Worm (Caenorhabditis elegans) whole organism, L4 larva: ENCODE measurements around the gene far-8.

Experiments
- D1046.2 ChIP-seq: fragments of 200-800 bp; sonication (Bioruptor generic); IDR thresholded peaks from 2 replicates; pipeline ENCODE4 v1.3.6; 2022; ENCODE audit warnings: missing genetic modification characterization, missing compliant biosample characterization
- F10B5.3 ChIP-seq: sonication (generic microtip); optimal IDR thresholded peaks from 2 replicates; lab custom pipeline; 2016; ENCODE audit warnings: mild to moderate bottlenecking, missing genetic modification characterization, missing compliant biosample characterization
- F37D6.2 ChIP-seq: sonication (generic microtip); optimal IDR thresholded peaks from 2 replicates; lab custom pipeline; 2016; ENCODE audit warnings: mild to moderate bottlenecking, missing genetic modification characterization, missing compliant biosample characterization
- Y5F2A.4 ChIP-seq: fragments of 200-800 bp; sonication (Bioruptor generic); optimal IDR thresholded peaks from 2 replicates; lab custom pipeline; 2018; ENCODE audit warnings: mild to moderate bottlenecking, missing genetic modification characterization, missing compliant biosample characterization
- attf-4 ChIP-seq: sonication (generic microtip); optimal IDR thresholded peaks from 3 replicates; lab custom pipeline; 2017; ENCODE audit warnings: missing biosample characterization, missing genetic modification characterization
- ceh-20 ChIP-seq: fragments of 200-800 bp; sonication (Bioruptor generic); IDR thresholded peaks from 2 replicates; pipeline ENCODE4 v1.3.6; 2022; ENCODE audit warnings: missing genetic modification reagents, missing genetic modification characterization, missing compliant biosample characterization
- ceh-28 ChIP-seq: fragments of 150-350 bp; optimal IDR thresholded peaks from 2 replicates; lab custom pipeline; 2014; ENCODE audit warnings: missing biosample characterization, missing genetic modification reagents, missing genetic modification characterization
- cey-2 ChIP-seq: sonication (generic microtip); optimal IDR thresholded peaks from 3 replicates; lab custom pipeline; 2017; ENCODE audit warnings: missing genetic modification characterization, mild to moderate bottlenecking, missing compliant biosample characterization, antibody characterized with exemption, borderline replicate concordance; ENCODE audit not compliant: insufficient read depth
- daf-12 ChIP-seq: fragments of 150-350 bp; optimal IDR thresholded peaks from 2 replicates; lab custom pipeline; 2014; ENCODE audit warnings: missing biosample characterization, missing genetic modification reagents, missing genetic modification characterization
- dpl-1 ChIP-seq: fragments of 150-350 bp; optimal IDR thresholded peaks from 2 replicates; lab custom pipeline; 2014; ENCODE audit warnings: missing biosample characterization, missing genetic modification reagents, missing genetic modification characterization
- duxl-1 ChIP-seq: sonication (generic microtip); optimal IDR thresholded peaks from 2 replicates; lab custom pipeline; 2016; ENCODE audit warnings: mild to moderate bottlenecking, missing genetic modification characterization, moderate library complexity, missing compliant biosample characterization; ENCODE audit not compliant: poor library complexity
- dve-1 ChIP-seq: sonication (generic microtip); optimal IDR thresholded peaks from 2 replicates; lab custom pipeline; 2017; ENCODE audit warnings: antibody characterized with exemption, mild to moderate bottlenecking, missing genetic modification characterization, missing compliant biosample characterization; ENCODE audit not compliant: insufficient read depth
- hlh-30 ChIP-seq: sonication (generic microtip); optimal IDR thresholded peaks from 2 replicates; lab custom pipeline; 2017; ENCODE audit warnings: antibody characterized with exemption, mild to moderate bottlenecking, missing genetic modification characterization, missing compliant biosample characterization; ENCODE audit not compliant: insufficient read depth
- hmg-1.1 ChIP-seq: fragments of 200-800 bp; sonication (Bioruptor generic); IDR thresholded peaks from 2 replicates; pipeline ENCODE4 v1.3.6; 2022; ENCODE audit warnings: missing genetic modification reagents, missing genetic modification characterization, missing compliant biosample characterization
- lin-1 ChIP-seq: fragments of 200-800 bp; sonication (Bioruptor generic); IDR thresholded peaks from 2 replicates; pipeline ENCODE4 v1.3.6; 2022; ENCODE audit warnings: missing genetic modification reagents, missing genetic modification characterization, missing compliant biosample characterization
- lin-13 ChIP-seq: fragments of 150-350 bp; optimal IDR thresholded peaks from 2 replicates; lab custom pipeline; 2014; ENCODE audit warnings: missing biosample characterization, missing genetic modification reagents, missing genetic modification characterization
- lin-15B ChIP-seq: fragments of 150-350 bp; sonication (generic microtip); optimal IDR thresholded peaks from 3 replicates; lab custom pipeline; 2014; ENCODE audit warnings: missing biosample characterization, missing genetic modification characterization
- lin-38 ChIP-seq: fragments of 200-800 bp; sonication (Bioruptor generic); IDR thresholded peaks from 2 replicates; pipeline ENCODE4 v1.3.6; 2022; ENCODE audit warnings: missing genetic modification reagents, missing genetic modification characterization, missing compliant biosample characterization
- madf-5 ChIP-seq, 2 experiments: fragments of 200-800 bp; sonication (Bioruptor generic); IDR thresholded peaks; 2 replicates each; pipeline ENCODE4 v1.3.6; 2022; ENCODE audit warnings: missing compliant biosample characterization in 2 of 2, missing genetic modification characterization in 2 of 2
- mdl-1 ChIP-seq, 2 experiments: fragments of 150-350 bp in 1 of 2; sonication (generic microtip) in 1 of 2; optimal IDR thresholded peaks; 2 replicates each; lab custom pipeline; 2014 to 2017; ENCODE audit warnings: missing biosample characterization in 2 of 2, missing genetic modification characterization in 2 of 2
- mdt-29 ChIP-seq: fragments of 200-800 bp; sonication (Bioruptor generic); IDR thresholded peaks from 2 replicates; pipeline ENCODE4 v1.3.6; 2022; ENCODE audit warnings: missing genetic modification reagents, missing genetic modification characterization, missing compliant biosample characterization
- mes-2 ChIP-seq: sonication (generic microtip); optimal IDR thresholded peaks from 2 replicates; lab custom pipeline; 2016; ENCODE audit warnings: missing genotype, mild to moderate bottlenecking, missing genetic modification characterization, missing compliant biosample characterization; ENCODE audit not compliant: poor library complexity, severe bottlenecking
- mxl-3 ChIP-seq: fragments of 200-800 bp; sonication (Bioruptor generic); optimal IDR thresholded peaks from 2 replicates; lab custom pipeline; 2018; ENCODE audit warnings: mild to moderate bottlenecking, missing genetic modification characterization, missing compliant biosample characterization
- nhr-102 ChIP-seq: sonication (generic microtip); optimal IDR thresholded peaks from 2 replicates; lab custom pipeline; 2016; ENCODE audit warnings: mild to moderate bottlenecking, missing genetic modification characterization, moderate library complexity, missing compliant biosample characterization
- nhr-111 ChIP-seq: fragments of 200-800 bp; sonication (Bioruptor generic); optimal IDR thresholded peaks from 2 replicates; lab custom pipeline; 2018; ENCODE audit warnings: mild to moderate bottlenecking, missing genetic modification characterization, missing compliant biosample characterization
- nhr-28 ChIP-seq: fragments of 150-350 bp; optimal IDR thresholded peaks from 2 replicates; lab custom pipeline; 2014; ENCODE audit warnings: missing biosample characterization, missing genetic modification characterization
- nhr-42 ChIP-seq: fragments of 200-800 bp; sonication (Bioruptor generic); IDR thresholded peaks from 2 replicates; pipeline ENCODE4 v1.3.6; 2022; ENCODE audit warnings: missing genetic modification characterization, missing compliant biosample characterization
- nhr-48 ChIP-seq: sonication (generic microtip); optimal IDR thresholded peaks from 2 replicates; lab custom pipeline; 2016; ENCODE audit warnings: mild to moderate bottlenecking, missing genetic modification characterization, missing compliant biosample characterization
- nhr-6 ChIP-seq: fragments of 150-350 bp; optimal IDR thresholded peaks from 2 replicates; lab custom pipeline; 2014; ENCODE audit warnings: missing biosample characterization, missing genetic modification characterization
- pha-4 ChIP-seq, 2 experiments: fragments of 150-350 bp in 1 of 2; fragments of 200-800 bp in 1 of 2; sonication (Bioruptor generic) in 1 of 2; IDR thresholded peaks in 1 of 2; optimal IDR thresholded peaks in 1 of 2; 2 replicates each; pipeline versions ENCODE4 v1.3.6 to Lab custom; 2014 to 2022; ENCODE audit warnings: missing genetic modification characterization in 2 of 2, missing genetic modification reagents in 2 of 2, missing biosample characterization in 1 of 2, missing compliant biosample characterization in 1 of 2
- saeg-2 ChIP-seq: fragments of 200-800 bp; sonication (Bioruptor generic); IDR thresholded peaks from 2 replicates; pipeline ENCODE4 v1.3.6; 2022; ENCODE audit warnings: missing genetic modification reagents, missing genetic modification characterization, missing compliant biosample characterization
- set-16 ChIP-seq: fragments of 200-800 bp; sonication (Bioruptor generic); IDR thresholded peaks from 2 replicates; pipeline ENCODE4 v1.3.6; 2022; ENCODE audit warnings: missing genetic modification reagents, missing genetic modification characterization, missing compliant biosample characterization
- spr-1 ChIP-seq: sonication (generic microtip); optimal IDR thresholded peaks from 2 replicates; lab custom pipeline; 2016; ENCODE audit warnings: mild to moderate bottlenecking, missing genetic modification characterization, missing compliant biosample characterization
- spr-3 ChIP-seq: fragments of 200-800 bp; sonication (Bioruptor generic); optimal IDR thresholded peaks from 2 replicates; lab custom pipeline; 2018; ENCODE audit warnings: mild to moderate bottlenecking, missing genetic modification characterization, missing compliant biosample characterization
- tag-97 ChIP-seq: fragments of 200-800 bp; sonication (Bioruptor generic); IDR thresholded peaks from 2 replicates; pipeline ENCODE4 v1.3.6; 2022; ENCODE audit warnings: missing genetic modification characterization, missing compliant biosample characterization
- tra-1 ChIP-seq: fragments of 200-800 bp; sonication (Bioruptor generic); IDR thresholded peaks from 2 replicates; pipeline ENCODE4 v1.3.6; 2022; ENCODE audit warnings: missing genetic modification reagents, missing genetic modification characterization, missing compliant biosample characterization
- unc-39 ChIP-seq: sonication (generic microtip); optimal IDR thresholded peaks from 2 replicates; lab custom pipeline; 2017; ENCODE audit warnings: missing biosample characterization, missing genetic modification characterization
- unc-62 ChIP-seq, 3 experiments: fragments of 150-350 bp in 1 of 3; sonication (generic microtip); optimal IDR thresholded peaks in 2 of 3; peaks in 1 of 3; 1 replicate in 1 of 3; 2 replicates in 2 of 3; lab custom pipeline; 2014 to 2017; ENCODE audit warnings: missing biosample characterization in 3 of 3, missing genetic modification characterization in 3 of 3, missing genetic modification reagents in 3 of 3, missing genotype in 1 of 3
- vab-7 ChIP-seq: fragments of 200-800 bp; sonication (Bioruptor generic); IDR thresholded peaks from 2 replicates; pipeline ENCODE4 v1.3.6; 2022; ENCODE audit warnings: missing genetic modification reagents, missing genetic modification characterization, missing compliant biosample characterization
- zfp-2 ChIP-seq: sonication (generic microtip); optimal IDR thresholded peaks from 2 replicates; lab custom pipeline; 2016; ENCODE audit warnings: mild to moderate bottlenecking, missing genetic modification characterization, missing compliant biosample characterization
- ztf-11 ChIP-seq: fragments of 150-350 bp; optimal IDR thresholded peaks from 2 replicates; lab custom pipeline; 2014; ENCODE audit warnings: missing biosample characterization, missing genetic modification characterization
- ztf-7 ChIP-seq: fragments of 150-350 bp; optimal IDR thresholded peaks from 2 replicates; lab custom pipeline; 2014; ENCODE audit warnings: missing biosample characterization, missing genetic modification characterization

The far-8 gene

ce11 chrIII:835713-836278 lies 6.9 kb upstream of the far-8 start (continued):
- TF ChIP-seq F10B5.3 (tag; lab: Kevin White, UChicago) (peak; percentile 16), vab-7 (peak; percentile 93; the same call in 1 of the 2 replicates), nhr-111 (GFP tag; lab: Kevin White, UChicago) (peak; percentile 99), attf-4 (tag; lab: Kevin White, UChicago) (no peak), ceh-28 (tag; lab: Kevin White, UChicago) (no peak), F37D6.2 (tag; lab: Kevin White, UChicago) (peak; percentile 40), unc-39 (tag; lab: Kevin White, UChicago) (no peak), lin-13 (GFP tag; lab: Kevin White, UChicago) (peak; percentile 49), hlh-30 (tag; lab: Kevin White, UChicago) (peak; percentile 5), hmg-1.1 (GFP tag; lab: Robert Waterston, UW) (peak; percentile 80), Y5F2A.4 (GFP tag; lab: Kevin White, UChicago) (peak; percentile 91), lin-15B (tag; lab: Kevin White, UChicago) (no peak), cey-2 (tag; lab: Kevin White, UChicago) (no peak), pha-4 (GFP tag; IDR thresholded peaks at IDR 0.05; lab: Robert Waterston, UW) (peak; percentile 95), pha-4 (tag; optimal IDR thresholded peaks at IDR 0.05; lab: Kevin White, UChicago) (no peak)

- no peak for TF ChIP-seq zfp-2 (tag; lab: Kevin White, UChicago)
- no peak for TF ChIP-seq mdl-1 (tag; optimal IDR thresholded peaks at IDR 0.05; lab: Kevin White, UChicago)
- TF ChIP-seq dve-1 (tag; lab: Kevin White, UChicago) = no peak
- no peak for TF ChIP-seq mes-2
- no peak for TF ChIP-seq spr-3
- no peak for TF ChIP-seq F37D6.2 (tag; lab: Kevin White, UChicago)
- no peak for TF ChIP-seq ztf-11 (tag; lab: Kevin White, UChicago)
- TF ChIP-seq lin-15B (tag; lab: Kevin White, UChicago) = no peak
- no peak for TF ChIP-seq duxl-1 (tag; lab: Kevin White, UChicago)
- TF ChIP-seq mxl-3 (GFP tag; lab: Kevin White, UChicago) = no peak
- TF ChIP-seq tag-97 (GFP tag; lab: Robert Waterston, UW) = no peak
- no peak for TF ChIP-seq D1046.2
- TF ChIP-seq tra-1 = no peak
- TF ChIP-seq attf-4 (tag; lab: Kevin White, UChicago) = no peak
- no peak for TF ChIP-seq nhr-42 (GFP tag; lab: Robert Waterston, UW)
- no peak for TF ChIP-seq saeg-2 (GFP tag; lab: Robert Waterston, UW)
- TF ChIP-seq spr-1 (tag; lab: Kevin White, UChicago) = no peak
- no peak for TF ChIP-seq ceh-20 (GFP tag; lab: Robert Waterston, UW)
- TF ChIP-seq ztf-7 (tag; lab: Kevin White, UChicago) = no peak
Measured at ce11 chrIII:839491-839890, 3.2 kb upstream of the far-8 start, which contains the start of gene dos-3. Gene dos-3, minus strand, starts transcription at chrIII:839591.

DNA sequence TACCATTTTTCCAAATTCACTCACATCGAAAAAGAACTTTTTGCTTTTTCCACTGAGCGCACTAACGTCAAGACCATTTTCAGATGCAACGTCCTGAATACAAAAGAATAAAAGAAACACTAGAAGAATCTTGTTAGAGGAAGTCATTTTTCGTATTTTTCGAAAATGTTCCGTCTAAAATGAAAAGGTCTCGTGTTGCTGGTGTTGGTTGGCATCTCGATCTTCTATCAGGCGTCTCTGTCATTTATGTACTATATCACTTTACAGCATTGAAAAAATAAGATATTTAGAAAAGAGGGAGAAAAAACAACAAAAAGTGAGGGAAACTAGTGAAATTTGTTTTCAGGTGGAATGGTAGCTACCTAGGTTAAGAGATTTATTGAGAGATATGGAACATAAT lies 1.6 kb upstream of the far-8 start, which contains the start of gene K02F3.9:
Gene K02F3.9 (minus strand): TSS at position 190 of the 400 bp plus-strand sequence.
- TF ChIP-seq madf-5 (GFP tag; IDR thresholded peaks at IDR 0.05; lab: Robert Waterston, UW) (no peak), hlh-30 (tag; lab: Kevin White, UChicago) (peak; percentile 2)

DNA sequence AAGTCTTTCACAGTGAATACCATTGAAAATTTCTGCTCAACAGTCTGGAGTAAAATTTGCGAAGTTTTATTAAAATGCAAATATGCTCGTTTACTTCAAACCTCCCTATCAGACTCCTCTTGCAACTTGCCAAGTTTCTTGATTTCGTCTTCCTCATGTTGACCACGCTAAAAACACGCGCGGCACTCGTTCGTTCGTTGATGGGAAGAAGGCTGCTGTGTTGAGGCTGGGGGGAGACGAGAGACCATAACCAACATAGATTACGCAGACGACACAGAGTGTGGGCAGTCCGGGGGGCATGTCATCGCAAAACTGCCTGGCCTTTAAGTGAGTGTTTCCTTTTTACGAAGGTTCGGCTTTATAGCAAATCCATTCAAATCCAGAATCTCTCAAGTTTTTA lies 1.3 kb downstream of the far-8 start:
- TF ChIP-seq nhr-48 = peak; percentile 18
- TF ChIP-seq unc-62 (GFP tag; optimal IDR thresholded peaks at IDR 0.05 in 1 of 2; lab: Kevin White, UChicago) = peak in 1 of 2 experiments; percentile 14
- no peak for TF ChIP-seq unc-62 (tag; optimal IDR thresholded peaks at IDR 0.05; lab: Kevin White, UChicago)
- TF ChIP-seq dpl-1 (GFP tag; lab: Kevin White, UChicago) = peak; percentile 15
- TF ChIP-seq lin-38 (GFP tag; lab: Robert Waterston, UW) = peak; percentile 28; the same call in 1 of the 2 replicates
- no peak for TF ChIP-seq mdt-29 (GFP tag; lab: Robert Waterston, UW)
- TF ChIP-seq ztf-11 (tag; lab: Kevin White, UChicago) = no peak
- no peak for TF ChIP-seq daf-12 (tag; lab: Kevin White, UChicago)
- TF ChIP-seq lin-13 (GFP tag; lab: Kevin White, UChicago) = no peak
- peak; percentile 27 for TF ChIP-seq mes-2
- TF ChIP-seq nhr-28 = peak; percentile 55
- peak in 1 of 2 experiments; percentile 56 for TF ChIP-seq mdl-1 (tag; optimal IDR thresholded peaks at IDR 0.05; lab: Kevin White, UChicago)
- peak; percentile 96 for TF ChIP-seq mxl-3 (GFP tag; lab: Kevin White, UChicago)
- no peak for TF ChIP-seq nhr-102 (tag; lab: Kevin White, UChicago)
- TF ChIP-seq nhr-6 = no peak
- no peak for TF ChIP-seq set-16 (GFP tag; lab: Robert Waterston, UW)
- no peak for TF ChIP-seq lin-1 (GFP tag; lab: Robert Waterston, UW)
